Fruit fly (Drosophila melanogaster): ENCODE measurements around the gene Cdc7.
A peak's percentile ranks its signal among the peaks of the same experiment; 100 is the strongest.

dm6 chrX:6702028-6702433 is 47.7 kb downstream of the Cdc7 start:
- no peak for TF ChIP-seq Hr96 (GFP tag; optimal IDR thresholded peaks at IDR 0.05)
- TF ChIP-seq CG14711 (tag; optimal IDR thresholded peaks at IDR 0.05) = peak; percentile 52
- no peak for TF ChIP-seq kay (GFP tag; ENCODE audit: borderline replicate concordance)
- TF ChIP-seq CG7045 (GFP tag; optimal IDR thresholded peaks at IDR 0.05) = peak; percentile 27
- no peak for TF ChIP-seq toe (GFP tag; optimal IDR thresholded peaks at IDR 0.05)
- TF ChIP-seq Crg-1 (GFP tag; optimal IDR thresholded peaks at IDR 0.05) = no peak
- TF ChIP-seq ovo (GFP tag; optimal IDR thresholded peaks at IDR 0.05) = no peak
- no peak for TF ChIP-seq CG11617 (GFP tag; optimal IDR thresholded peaks at IDR 0.05)
- peak; percentile 17 for TF ChIP-seq CG1620 (GFP tag; optimal IDR thresholded peaks at IDR 0.05)
